Worm (Caenorhabditis elegans): ENCODE results near the gene mdt-20.

The mdt-20 gene

ce11 chrIV:1167352-1167751, 20.2 kb upstream of the mdt-20 start:
- TF ChIP-seq elt-2 (tag; optimal IDR thresholded peaks at IDR 0.05) (no peak), nhr-12 (tag; optimal IDR thresholded peaks at IDR 0.05) (no peak), ceh-16 (tag; optimal IDR thresholded peaks at IDR 0.05) (no peak), nfya-1 (tag; optimal IDR thresholded peaks at IDR 0.05; ENCODE audit: insufficient read depth) (no peak), nhr-77 (tag; optimal IDR thresholded peaks at IDR 0.05) (no peak), elt-1 (tag; optimal IDR thresholded peaks at IDR 0.05) (no peak), ceh-82 (tag; optimal IDR thresholded peaks at IDR 0.05) (no peak), tbx-2 (tag; optimal IDR thresholded peaks at IDR 0.05) (no peak), mdl-1 (tag; optimal IDR thresholded peaks at IDR 0.05) (no peak), snpc-4 (tag; optimal IDR thresholded peaks at IDR 0.05) (no peak), lsy-12 (tag; optimal IDR thresholded peaks at IDR 0.05) (no peak)

- no peak for TF ChIP-seq mml-1 (tag; optimal IDR thresholded peaks at IDR 0.05)
- TF ChIP-seq elt-1 (tag; optimal IDR thresholded peaks at IDR 0.05), result no peak
- no peak for TF ChIP-seq ceh-16 (tag; optimal IDR thresholded peaks at IDR 0.05)
- peak; percentile 57 for TF ChIP-seq lin-39 (tag; optimal IDR thresholded peaks at IDR 0.05)
- no peak for TF ChIP-seq nhr-77 (tag; optimal IDR thresholded peaks at IDR 0.05)
- TF ChIP-seq ceh-9 (tag; optimal IDR thresholded peaks at IDR 0.05), result no peak
- TF ChIP-seq fkh-2 (tag; optimal IDR thresholded peaks at IDR 0.05), result no peak
- no peak for TF ChIP-seq eor-1 (tag; optimal IDR thresholded peaks at IDR 0.05)
- TF ChIP-seq egl-5 (tag; optimal IDR thresholded peaks at IDR 0.05), result peak; percentile 26
- peak; percentile 71 for TF ChIP-seq mdl-1 (tag; optimal IDR thresholded peaks at IDR 0.05)
- no peak for TF ChIP-seq tbx-2 (tag; optimal IDR thresholded peaks at IDR 0.05)
- TF ChIP-seq nfya-1 (tag; optimal IDR thresholded peaks at IDR 0.05; ENCODE audit: insufficient read depth), result peak; percentile 46
- peak; percentile 36 for TF ChIP-seq lin-15B (tag; optimal IDR thresholded peaks at IDR 0.05)
- peak; percentile 69 for TF ChIP-seq hmg-11 (tag; optimal IDR thresholded peaks at IDR 0.05)
- TF ChIP-seq nhr-11 (tag; optimal IDR thresholded peaks at IDR 0.05), result no peak
- TF ChIP-seq nhr-43 (tag; optimal IDR thresholded peaks at IDR 0.05; ENCODE audit: poor library complexity, severe bottlenecking), result no peak
- no peak for TF ChIP-seq ama-1 (optimal IDR thresholded peaks at IDR 0.05)
- peak; percentile 73 for TF ChIP-seq pha-4 (tag; optimal IDR thresholded peaks at IDR 0.05)
- no peak for TF ChIP-seq nhr-12 (tag; optimal IDR thresholded peaks at IDR 0.05)
These were observed 19.2 kb upstream of the mdt-20 start for ce11 chrIV:1168311-1168965.

- no peak for TF ChIP-seq ztf-4 (tag; optimal IDR thresholded peaks at IDR 0.05)
- no peak for TF ChIP-seq tbx-2 (tag; optimal IDR thresholded peaks at IDR 0.05)
- no peak for TF ChIP-seq lin-39 (tag; optimal IDR thresholded peaks at IDR 0.05)
- TF ChIP-seq nhr-11 (tag; optimal IDR thresholded peaks at IDR 0.05), result no peak
- no peak for TF ChIP-seq elt-1 (tag; optimal IDR thresholded peaks at IDR 0.05)
These were observed 17.2 kb upstream of the mdt-20 start, which contains the start of gene cec-2 for ce11 chrIV:1170408-1170807. TSS of gene cec-2 (plus strand) at chrIV:1170708.

- TF ChIP-seq hmg-11 (tag; optimal IDR thresholded peaks at IDR 0.05) (no peak), aly-2 (tag; optimal IDR thresholded peaks at IDR 0.05) (no peak), nhr-25 (tag; optimal IDR thresholded peaks at IDR 0.05) (no peak), pqm-1 (tag; optimal IDR thresholded peaks at IDR 0.05) (no peak), snpc-4 (tag; optimal IDR thresholded peaks at IDR 0.05) (no peak), ceh-82 (tag; optimal IDR thresholded peaks at IDR 0.05) (no peak), fkh-2 (tag; optimal IDR thresholded peaks at IDR 0.05) (no peak), pha-4 (tag; optimal IDR thresholded peaks at IDR 0.05) (no peak), tbx-2 (tag; optimal IDR thresholded peaks at IDR 0.05) (no peak), nhr-12 (tag; optimal IDR thresholded peaks at IDR 0.05) (no peak), nhr-43 (tag; optimal IDR thresholded peaks at IDR 0.05; ENCODE audit: poor library complexity, severe bottlenecking) (no peak), mdl-1 (tag; optimal IDR thresholded peaks at IDR 0.05) (no peak), ceh-9 (tag; optimal IDR thresholded peaks at IDR 0.05) (no peak), unc-62 (GFP tag; optimal IDR thresholded peaks at IDR 0.05) (no peak), elt-3 (tag; optimal IDR thresholded peaks at IDR 0.05) (no peak), R02D3.7 (tag; optimal IDR thresholded peaks at IDR 0.05) (no peak), nhr-23 (tag; optimal IDR thresholded peaks at IDR 0.05) (no peak), elt-2 (tag; optimal IDR thresholded peaks at IDR 0.05) (no peak), ZK546.5 (tag; optimal IDR thresholded peaks at IDR 0.05) (no peak), nhr-11 (tag; optimal IDR thresholded peaks at IDR 0.05) (no peak)
These were observed 13.2 kb upstream of the mdt-20 start for ce11 chrIV:1174411-1174810.

- TF ChIP-seq ceh-28 (tag; optimal IDR thresholded peaks at IDR 0.05), result peak; percentile 68
- TF ChIP-seq sea-2 (GFP tag; optimal IDR thresholded peaks at IDR 0.05), result no peak
These were observed 11.0 kb upstream of the mdt-20 start for ce11 chrIV:1176613-1177012.

All from whole organism, L3 larva.